Worm (Caenorhabditis elegans): ENCODE data around the gene inos-1.

Gene inos-1

ce11 chrII:11690868-11691267, 9.2 kb downstream of the inos-1 start (continued):
- no peak for TF ChIP-seq egl-18 (GFP tag; IDR thresholded peaks at IDR 0.05)
- peak; percentile 9 for TF ChIP-seq zim-3 (tag; optimal IDR thresholded peaks at IDR 0.05)
- no peak for TF ChIP-seq madf-3 (GFP tag; IDR thresholded peaks at IDR 0.05)
- TF ChIP-seq ceh-58 (GFP tag; IDR thresholded peaks at IDR 0.05) = no peak
- TF ChIP-seq attf-3 (GFP tag; conservative IDR thresholded peaks at IDR 0.05) = no peak
- TF ChIP-seq B0019.2 (GFP tag; conservative IDR thresholded peaks at IDR 0.05) = no peak
- no peak for TF ChIP-seq nfya-1 (tag; optimal IDR thresholded peaks at IDR 0.05; ENCODE audit: borderline replicate concordance, insufficient read depth)
- TF ChIP-seq ztf-26 (tag; optimal IDR thresholded peaks at IDR 0.05) = no peak
- TF ChIP-seq bed-2 (GFP tag; IDR thresholded peaks at IDR 0.05) = no peak
- TF ChIP-seq ccch-3 (GFP tag; optimal IDR thresholded peaks at IDR 0.05) = no peak
- no peak for TF ChIP-seq aptf-2 (GFP tag; conservative IDR thresholded peaks at IDR 0.05)
- no peak for TF ChIP-seq Y95B8A.8 (GFP tag; IDR thresholded peaks at IDR 0.05)
- no peak for TF ChIP-seq Y67H2A.10 (GFP tag; conservative IDR thresholded peaks at IDR 0.05)
- TF ChIP-seq mxl-1 (tag; optimal IDR thresholded peaks at IDR 0.05) = no peak
- peak; percentile 27 for TF ChIP-seq athp-1 (tag; optimal IDR thresholded peaks at IDR 0.05)
- no peak for TF ChIP-seq sea-2 (GFP tag; IDR thresholded peaks at IDR 0.05)
- peak; percentile 71 for TF ChIP-seq zfh-2 (GFP tag; conservative IDR thresholded peaks at IDR 0.05)
- no peak for TF ChIP-seq ztf-22 (GFP tag; optimal IDR thresholded peaks at IDR 0.05)
- no peak for TF ChIP-seq nhr-27 (tag; optimal IDR thresholded peaks at IDR 0.05)
- no peak for TF ChIP-seq Y53G8AR.9 (GFP tag; conservative IDR thresholded peaks at IDR 0.05)
- no peak for TF ChIP-seq C17E4.6 (GFP tag; IDR thresholded peaks at IDR 0.05)
- TF ChIP-seq xnd-1 (tag; optimal IDR thresholded peaks at IDR 0.05) = no peak
- no peak for TF ChIP-seq unc-62 (GFP tag; optimal IDR thresholded peaks at IDR 0.05)
- TF ChIP-seq dox-1 (GFP tag; IDR thresholded peaks at IDR 0.05) = no peak
- TF ChIP-seq egl-44 (GFP tag; IDR thresholded peaks at IDR 0.05) = no peak
- TF ChIP-seq rpc-1 (optimal IDR thresholded peaks at IDR 0.05) = no peak
- no peak for TF ChIP-seq rpc-1 (tag; optimal IDR thresholded peaks at IDR 0.05)
- no peak for TF ChIP-seq F39B2.1 (GFP tag; IDR thresholded peaks at IDR 0.05)
- no peak for TF ChIP-seq C06A6.2 (GFP tag; conservative IDR thresholded peaks at IDR 0.05)
- TF ChIP-seq dpff-1 (tag; optimal IDR thresholded peaks at IDR 0.05) = no peak
- no peak for TF ChIP-seq chd-7 (tag; optimal IDR thresholded peaks at IDR 0.05)
- no peak for TF ChIP-seq ztf-3 (GFP tag; optimal IDR thresholded peaks at IDR 0.05)
- no peak for TF ChIP-seq F37B4.10 (GFP tag; IDR thresholded peaks at IDR 0.05)
- peak; percentile 46 for TF ChIP-seq F52B5.7 (tag; optimal IDR thresholded peaks at IDR 0.05)
- TF ChIP-seq sdz-38 (tag; optimal IDR thresholded peaks at IDR 0.05) = no peak
- no peak for TF ChIP-seq him-1 (tag; optimal IDR thresholded peaks at IDR 0.05)
- no peak for TF ChIP-seq hsf-1 (GFP tag; IDR thresholded peaks at IDR 0.05)
- no peak for TF ChIP-seq unc-130 (GFP tag; optimal IDR thresholded peaks at IDR 0.05)
- TF ChIP-seq B0035.1 (tag; optimal IDR thresholded peaks at IDR 0.05) = no peak
- no peak for TF ChIP-seq F10E7.11 (tag; optimal IDR thresholded peaks at IDR 0.05)
- TF ChIP-seq nhr-90 (tag; optimal IDR thresholded peaks at IDR 0.05) = no peak
- no peak for TF ChIP-seq ceh-40 (GFP tag; IDR thresholded peaks at IDR 0.05)
- no peak for TF ChIP-seq hlh-12 (tag; optimal IDR thresholded peaks at IDR 0.05)
- TF ChIP-seq ceh-79 (tag; optimal IDR thresholded peaks at IDR 0.05) = no peak
- no peak for TF ChIP-seq F57A8.1 (GFP tag; optimal IDR thresholded peaks at IDR 0.05)
- TF ChIP-seq Y79H2A.3 (GFP tag; conservative IDR thresholded peaks at IDR 0.05) = 0 out of 2 replicates have a peak, but pooled peaks have one; percentile 8
- TF ChIP-seq snpc-1.3 (tag; optimal IDR thresholded peaks at IDR 0.05; ENCODE audit: insufficient read depth) = no peak
- TF ChIP-seq ekl-4 (GFP tag; IDR thresholded peaks at IDR 0.05) = 0 out of 2 replicates have a peak, but pooled peaks have one; percentile 17
- TF ChIP-seq K11D2.4 (GFP tag; IDR thresholded peaks at IDR 0.05) = no peak
- no peak for TF ChIP-seq nhr-120 (GFP tag; IDR thresholded peaks at IDR 0.05)
- TF ChIP-seq pbrm-1 (GFP tag; IDR thresholded peaks at IDR 0.05) = no peak

Measured in whole organism, young adult.